1 fruit fly cellular context compared by ENCODE assay signal in genomic region chr2L:5237175-5237753, dm6.
TF ChIP-seq lines count a peak whose summit lies in the region.

No protein-coding gene starts in this region.

TF ChIP-seq in whole organism, embryonic, 481 proteins besides CTCF, POLR2A, EP300 and RAD21 (continued from another document and continues in another):
- TF ChIP-seq Hmx (GFP tag; optimal IDR thresholded peaks at IDR 0.05; lab: Kevin White, UChicago) (no peak), CG2889 (GFP tag; IDR thresholded peaks at IDR 0.05; lab: Robert Waterston, UW) (no peak), CG11247 (GFP tag; IDR thresholded peaks at IDR 0.05; lab: Robert Waterston, UW) (no peak), phol (tag; optimal IDR thresholded peaks at IDR 0.05; lab: Kevin White, UChicago) (no peak), abd-A (tag; optimal IDR thresholded peaks at IDR 0.05; lab: Kevin White, UChicago) (no peak), CG30403 (GFP tag; optimal IDR thresholded peaks at IDR 0.05; lab: Kevin White, UChicago) (no peak), Meics (GFP tag; optimal IDR thresholded peaks at IDR 0.05; lab: Kevin White, UChicago) (no peak), aop (GFP tag; IDR thresholded peaks at IDR 0.05; lab: Robert Waterston, UW) (no peak), CG17802 (tag; optimal IDR thresholded peaks at IDR 0.05; lab: Kevin White, UChicago) (no peak), sisA (GFP tag; IDR thresholded peaks at IDR 0.05; lab: Robert Waterston, UW) (no peak), CG2202 (tag; optimal IDR thresholded peaks at IDR 0.05; lab: Kevin White, UChicago) (peak; percentile 7), CG2199 (GFP tag; IDR thresholded peaks at IDR 0.05; lab: Robert Waterston, UW) (peak; percentile 87), CrebB (tag; optimal IDR thresholded peaks at IDR 0.05; lab: Kevin White, UChicago) (no peak), esg (GFP tag; conservative IDR thresholded peaks at IDR 0.05; lab: Robert Waterston, UW) (no peak), kay (GFP tag; optimal IDR thresholded peaks at IDR 0.05; lab: Kevin White, UChicago) (no peak), CG4820 (GFP tag; optimal IDR thresholded peaks at IDR 0.05; lab: Kevin White, UChicago) (no peak), CG43689 (GFP tag; IDR thresholded peaks at IDR 0.05; lab: Robert Waterston, UW) (no peak), CG11723 (GFP tag; optimal IDR thresholded peaks at IDR 0.05; lab: Kevin White, UChicago) (peak; percentile 24), jigr1 (GFP tag; IDR thresholded peaks at IDR 0.05; lab: Robert Waterston, UW) (no peak), CG1233 (GFP tag; optimal IDR thresholded peaks at IDR 0.05; lab: Kevin White, UChicago) (no peak), croc (GFP tag; conservative IDR thresholded peaks at IDR 0.05; lab: Robert Waterston, UW) (no peak), CG13894 (tag; optimal IDR thresholded peaks at IDR 0.05; lab: Kevin White, UChicago) (no peak), btn (GFP tag; optimal IDR thresholded peaks at IDR 0.05; lab: Kevin White, UChicago) (no peak), unpg (GFP tag; optimal IDR thresholded peaks at IDR 0.05; lab: Kevin White, UChicago) (peak; percentile 2), CG7357 (GFP tag; IDR thresholded peaks at IDR 0.05; lab: Robert Waterston, UW) (no peak), CG13775 (GFP tag; optimal IDR thresholded peaks at IDR 0.05; lab: Kevin White, UChicago) (no peak), Optix (GFP tag; IDR thresholded peaks at IDR 0.05; lab: Robert Waterston, UW) (no peak), fru (optimal IDR thresholded peaks at IDR 0.05; lab: Kevin White, UChicago) (no peak), CG10979 (tag; optimal IDR thresholded peaks at IDR 0.05; lab: Kevin White, UChicago) (no peak), E2f2 (GFP tag; IDR thresholded peaks at IDR 0.05; lab: Robert Waterston, UW) (0 out of 2 replicates have a peak, but pooled peaks have one; percentile 19), Mrtf (GFP tag; IDR thresholded peaks at IDR 0.05; lab: Robert Waterston, UW) (no peak), ro (GFP tag; IDR thresholded peaks at IDR 0.05; lab: Robert Waterston, UW) (no peak), Neu2 (GFP tag; optimal IDR thresholded peaks at IDR 0.05; lab: Kevin White, UChicago; ENCODE audit: borderline replicate concordance) (no peak), CG11456 (GFP tag; IDR thresholded peaks at IDR 0.05; lab: Robert Waterston, UW) (no peak), lbe (GFP tag; optimal IDR thresholded peaks at IDR 0.05; lab: Kevin White, UChicago) (peak; percentile 75), Bteb2 (GFP tag; optimal IDR thresholded peaks at IDR 0.05; lab: Kevin White, UChicago) (no peak), CG30020 (tag; optimal IDR thresholded peaks at IDR 0.05; lab: Kevin White, UChicago) (no peak), corto (GFP tag; optimal IDR thresholded peaks at IDR 0.05; lab: Kevin White, UChicago) (peak; percentile 39), nau (GFP tag; optimal IDR thresholded peaks at IDR 0.05; lab: Kevin White, UChicago) (peak; percentile 44), CG12659 (GFP tag; optimal IDR thresholded peaks at IDR 0.05; lab: Kevin White, UChicago) (no peak), CG9797 (GFP tag; optimal IDR thresholded peaks at IDR 0.05; lab: Kevin White, UChicago) (no peak), emc (GFP tag; optimal IDR thresholded peaks at IDR 0.05; lab: Kevin White, UChicago) (no peak), CG12744 (GFP tag; optimal IDR thresholded peaks at IDR 0.05; lab: Kevin White, UChicago) (no peak), CG18619 (GFP tag; optimal IDR thresholded peaks at IDR 0.05; lab: Kevin White, UChicago) (no peak), Spps (tag; optimal IDR thresholded peaks at IDR 0.05; lab: Kevin White, UChicago) (no peak), Dll (GFP tag; IDR thresholded peaks at IDR 0.05; lab: Robert Waterston, UW; ENCODE audit: partially characterized antibody) (peak; percentile 76), CG17328 (GFP tag; IDR thresholded peaks at IDR 0.05; lab: Robert Waterston, UW) (no peak), ase (GFP tag; IDR thresholded peaks at IDR 0.05; lab: Robert Waterston, UW) (no peak), CG1024 (GFP tag; IDR thresholded peaks at IDR 0.05; lab: Robert Waterston, UW) (no peak), Vsx1 (GFP tag; optimal IDR thresholded peaks at IDR 0.05; lab: Kevin White, UChicago) (no peak), hb (GFP tag; IDR thresholded peaks at IDR 0.05; lab: Robert Waterston, UW; ENCODE audit: partially characterized antibody) (no peak), chif (GFP tag; optimal IDR thresholded peaks at IDR 0.05; lab: Kevin White, UChicago) (no peak), vnd (GFP tag; IDR thresholded peaks at IDR 0.05; lab: Robert Waterston, UW; ENCODE audit: partially characterized antibody) (no peak), otp (GFP tag; IDR thresholded peaks at IDR 0.05; lab: Robert Waterston, UW) (no peak), Hr3 (GFP tag; optimal IDR thresholded peaks at IDR 0.05; lab: Kevin White, UChicago) (no peak), Dip2 (GFP tag; IDR thresholded peaks at IDR 0.05; lab: Robert Waterston, UW) (no peak), trem (tag; optimal IDR thresholded peaks at IDR 0.05; lab: Kevin White, UChicago) (peak; percentile 4), CG4730 (GFP tag; IDR thresholded peaks at IDR 0.05; lab: Robert Waterston, UW) (no peak), cato (GFP tag; optimal IDR thresholded peaks at IDR 0.05; lab: Kevin White, UChicago; ENCODE audit: borderline replicate concordance) (no peak), pum (GFP tag; optimal IDR thresholded peaks at IDR 0.05; lab: Kevin White, UChicago) (no peak), crc (GFP tag; optimal IDR thresholded peaks at IDR 0.05; lab: Kevin White, UChicago) (no peak), Atf3 (GFP tag; optimal IDR thresholded peaks at IDR 0.05; lab: Kevin White, UChicago) (no peak), kni (GFP tag; optimal IDR thresholded peaks at IDR 0.05; lab: Kevin White, UChicago) (peak; percentile 88), CG4404 (GFP tag; IDR thresholded peaks at IDR 0.05; lab: Robert Waterston, UW) (no peak), CG7928 (GFP tag; optimal IDR thresholded peaks at IDR 0.05; lab: Kevin White, UChicago) (no peak), CG7745 (tag; optimal IDR thresholded peaks at IDR 0.05; lab: Kevin White, UChicago) (peak; percentile 58), GATAe (GFP tag; conservative IDR thresholded peaks at IDR 0.05; lab: Robert Waterston, UW) (no peak), CG17612 (GFP tag; IDR thresholded peaks at IDR 0.05; lab: Robert Waterston, UW) (no peak), gcm (GFP tag; optimal IDR thresholded peaks at IDR 0.05; lab: Kevin White, UChicago) (peak; percentile 74), HLH4C (GFP tag; IDR thresholded peaks at IDR 0.05; lab: Robert Waterston, UW; ENCODE audit: partially characterized antibody) (0 out of 3 replicates have a peak, but pooled peaks have one; percentile 14), gsb-n (tag; optimal IDR thresholded peaks at IDR 0.05; lab: Kevin White, UChicago) (peak; percentile 23), CG2712 (tag; optimal IDR thresholded peaks at IDR 0.05; lab: Kevin White, UChicago) (no peak), odd (GFP tag; optimal IDR thresholded peaks at IDR 0.05; lab: Kevin White, UChicago) (peak; percentile 13), Atf-2 (GFP tag; optimal IDR thresholded peaks at IDR 0.05; lab: Kevin White, UChicago) (no peak), org-1 (GFP tag; optimal IDR thresholded peaks at IDR 0.05; lab: Kevin White, UChicago) (no peak), CG13424 (tag; optimal IDR thresholded peaks at IDR 0.05; lab: Kevin White, UChicago) (no peak), fu2 (GFP tag; optimal IDR thresholded peaks at IDR 0.05; lab: Kevin White, UChicago) (no peak), Side (GFP tag; optimal IDR thresholded peaks at IDR 0.05; lab: Kevin White, UChicago) (no peak), CG3407 (GFP tag; optimal IDR thresholded peaks at IDR 0.05; lab: Kevin White, UChicago) (no peak), gem (tag; optimal IDR thresholded peaks at IDR 0.05; lab: Kevin White, UChicago) (no peak), Bgb (GFP tag; IDR thresholded peaks at IDR 0.05; lab: Robert Waterston, UW; ENCODE audit: partially characterized antibody) (peak; percentile 43; the same call in 1 of the 2 replicates), Nf-YB (GFP tag; optimal IDR thresholded peaks at IDR 0.05; lab: Kevin White, UChicago) (no peak), CG6683 (GFP tag; optimal IDR thresholded peaks at IDR 0.05; lab: Kevin White, UChicago) (no peak), Scr (GFP tag; IDR thresholded peaks at IDR 0.05; lab: Robert Waterston, UW; ENCODE audit: partially characterized antibody) (peak; percentile 40), CG10366 (GFP tag; IDR thresholded peaks at IDR 0.05; lab: Robert Waterston, UW) (no peak), nerfin-1 (tag; optimal IDR thresholded peaks at IDR 0.05; lab: Kevin White, UChicago) (peak; percentile 31), Oaz (GFP tag; IDR thresholded peaks at IDR 0.05; lab: Robert Waterston, UW) (no peak), Dad (GFP tag; optimal IDR thresholded peaks at IDR 0.05; lab: Kevin White, UChicago) (no peak), bowl (GFP tag; IDR thresholded peaks at IDR 0.05; lab: Robert Waterston, UW) (no peak; the same call in 1 of the 2 replicates), sens (GFP tag; lab: Kevin White, UChicago) (peak; percentile 64), CG4424 (GFP tag; optimal IDR thresholded peaks at IDR 0.05; lab: Kevin White, UChicago) (no peak), Antp (GFP tag; optimal IDR thresholded peaks at IDR 0.05; lab: Kevin White, UChicago) (no peak), CG13123 (GFP tag; optimal IDR thresholded peaks at IDR 0.05; lab: Kevin White, UChicago) (no peak), CG32772 (GFP tag; IDR thresholded peaks at IDR 0.05; lab: Robert Waterston, UW) (peak; percentile 32; the same call in 1 of the 2 replicates), CG11504 (tag; optimal IDR thresholded peaks at IDR 0.05; lab: Kevin White, UChicago) (peak; percentile 47), CG33213 (GFP tag; optimal IDR thresholded peaks at IDR 0.05; lab: Kevin White, UChicago) (no peak), zfh2 (GFP tag; optimal IDR thresholded peaks at IDR 0.05; lab: Kevin White, UChicago) (no peak), prd (optimal IDR thresholded peaks at IDR 0.05; lab: Kevin White, UChicago) (no peak), prd (GFP tag; IDR thresholded peaks at IDR 0.05; lab: Robert Waterston, UW) (no peak), CG8089 (GFP tag; optimal IDR thresholded peaks at IDR 0.05; lab: Kevin White, UChicago) (no peak), CG3838 (GFP tag; optimal IDR thresholded peaks at IDR 0.05; lab: Kevin White, UChicago) (no peak), CG10321 (GFP tag; IDR thresholded peaks at IDR 0.05; lab: Robert Waterston, UW) (no peak), CG6689 (GFP tag; IDR thresholded peaks at IDR 0.05; lab: Robert Waterston, UW) (no peak), bigmax (GFP tag; optimal IDR thresholded peaks at IDR 0.05; lab: Kevin White, UChicago) (no peak), CG4328 (GFP tag; optimal IDR thresholded peaks at IDR 0.05; lab: Kevin White, UChicago) (no peak), jumu (GFP tag; optimal IDR thresholded peaks at IDR 0.05; lab: Kevin White, UChicago) (no peak), dati (GFP tag; IDR thresholded peaks at IDR 0.05; lab: Robert Waterston, UW) (no peak), HLH3B (GFP tag; IDR thresholded peaks at IDR 0.05; lab: Robert Waterston, UW) (no peak; the same call in 1 of the 2 replicates), CG1647 (GFP tag; optimal IDR thresholded peaks at IDR 0.05; lab: Kevin White, UChicago) (no peak), CG4282 (GFP tag; optimal IDR thresholded peaks at IDR 0.05; lab: Kevin White, UChicago) (no peak), Hsf (GFP tag; optimal IDR thresholded peaks at IDR 0.05; lab: Kevin White, UChicago) (no peak), eyg (GFP tag; optimal IDR thresholded peaks at IDR 0.05; lab: Kevin White, UChicago) (no peak), Sry-β (GFP tag; optimal IDR thresholded peaks at IDR 0.05; lab: Kevin White, UChicago) (no peak), HHEX (GFP tag; optimal IDR thresholded peaks at IDR 0.05; lab: Kevin White, UChicago) (no peak), Camta (GFP tag; optimal IDR thresholded peaks at IDR 0.05; lab: Kevin White, UChicago) (no peak), az2 (GFP tag; optimal IDR thresholded peaks at IDR 0.05; lab: Kevin White, UChicago) (no peak), Tbp (GFP tag; optimal IDR thresholded peaks at IDR 0.05; lab: Kevin White, UChicago) (peak; percentile 100), Hr39 (optimal IDR thresholded peaks at IDR 0.05; lab: Kevin White, UChicago) (no peak), seq (GFP tag; IDR thresholded peaks at IDR 0.05; lab: Robert Waterston, UW) (peak; percentile 37; the same call in 1 of the 2 replicates), Ets97D (GFP tag; optimal IDR thresholded peaks at IDR 0.05; lab: Kevin White, UChicago) (no peak), CG12769 (tag; optimal IDR thresholded peaks at IDR 0.05; lab: Kevin White, UChicago) (no peak), CHES-1-like (GFP tag; optimal IDR thresholded peaks at IDR 0.05; lab: Kevin White, UChicago) (no peak), slp2 (GFP tag; optimal IDR thresholded peaks at IDR 0.05; lab: Kevin White, UChicago) (no peak), CG17359 (tag; optimal IDR thresholded peaks at IDR 0.05; lab: Kevin White, UChicago) (peak; percentile 24), Sin3A (optimal IDR thresholded peaks at IDR 0.05; lab: Kevin White, UChicago) (no peak), CG9215 (GFP tag; IDR thresholded peaks at IDR 0.05; lab: Robert Waterston, UW) (no peak), NC2α (GFP tag; optimal IDR thresholded peaks at IDR 0.05; lab: Kevin White, UChicago) (no peak), CG16813 (GFP tag; IDR thresholded peaks at IDR 0.05; lab: Robert Waterston, UW; ENCODE audit: partially characterized antibody) (no peak), dimm (GFP tag; IDR thresholded peaks at IDR 0.05; lab: Robert Waterston, UW) (no peak), D (optimal IDR thresholded peaks at IDR 0.05; lab: Kevin White, UChicago) (no peak), D (GFP tag; optimal IDR thresholded peaks at IDR 0.05; lab: Kevin White, UChicago) (no peak), tx (GFP tag; optimal IDR thresholded peaks at IDR 0.05; lab: Kevin White, UChicago) (no peak), CG4360 (GFP tag; IDR thresholded peaks at IDR 0.05; lab: Robert Waterston, UW) (peak; percentile 96), hkb (optimal IDR thresholded peaks at IDR 0.05; lab: Kevin White, UChicago) (no peak), hkb (GFP tag; IDR thresholded peaks at IDR 0.05; lab: Robert Waterston, UW) (peak; percentile 61), stc (GFP tag; IDR thresholded peaks at IDR 0.05; lab: Robert Waterston, UW) (peak; percentile 49; the same call in 1 of the 2 replicates), CG1603 (tag; optimal IDR thresholded peaks at IDR 0.05; lab: Kevin White, UChicago) (no peak), jing (GFP tag; optimal IDR thresholded peaks at IDR 0.05; lab: Kevin White, UChicago) (no peak)
